Worm (Caenorhabditis elegans): Measurements from ENCODE around the gene cnp-2.

DNA sequence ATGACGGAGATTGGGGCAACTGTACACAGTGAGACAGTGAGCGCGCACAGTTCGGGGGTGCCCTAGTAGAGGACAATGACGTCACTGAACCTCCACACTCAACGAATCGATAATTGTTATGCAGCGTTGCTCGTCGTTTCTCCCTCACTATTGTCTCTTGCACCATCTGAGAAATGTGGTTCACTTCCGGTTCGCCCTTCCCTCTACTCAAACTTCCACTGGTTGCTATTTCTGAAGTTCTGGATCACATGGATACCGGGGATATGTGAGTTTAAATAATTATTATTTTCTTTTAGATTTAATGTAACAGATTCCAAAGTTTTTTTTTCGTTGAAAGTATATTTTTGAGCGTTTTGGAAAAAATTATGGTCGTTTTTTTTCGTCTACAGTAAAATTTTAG is 4.4 kb upstream of the cnp-2 start, which contains the start of the genes Y46G5A.7 and Y46G5A.8:
- no peak for TF ChIP-seq lsy-2 (tag; optimal IDR thresholded peaks at IDR 0.05)
- no peak for TF ChIP-seq drap-1 (GFP tag; optimal IDR thresholded peaks at IDR 0.05)
- TF ChIP-seq unc-62 (GFP tag; optimal IDR thresholded peaks at IDR 0.05), result no peak
